Worm (Caenorhabditis elegans): ENCODE data around the gene cct-5.
A peak's percentile ranks its signal among the peaks of the same experiment; 100 is the strongest.

DNA sequence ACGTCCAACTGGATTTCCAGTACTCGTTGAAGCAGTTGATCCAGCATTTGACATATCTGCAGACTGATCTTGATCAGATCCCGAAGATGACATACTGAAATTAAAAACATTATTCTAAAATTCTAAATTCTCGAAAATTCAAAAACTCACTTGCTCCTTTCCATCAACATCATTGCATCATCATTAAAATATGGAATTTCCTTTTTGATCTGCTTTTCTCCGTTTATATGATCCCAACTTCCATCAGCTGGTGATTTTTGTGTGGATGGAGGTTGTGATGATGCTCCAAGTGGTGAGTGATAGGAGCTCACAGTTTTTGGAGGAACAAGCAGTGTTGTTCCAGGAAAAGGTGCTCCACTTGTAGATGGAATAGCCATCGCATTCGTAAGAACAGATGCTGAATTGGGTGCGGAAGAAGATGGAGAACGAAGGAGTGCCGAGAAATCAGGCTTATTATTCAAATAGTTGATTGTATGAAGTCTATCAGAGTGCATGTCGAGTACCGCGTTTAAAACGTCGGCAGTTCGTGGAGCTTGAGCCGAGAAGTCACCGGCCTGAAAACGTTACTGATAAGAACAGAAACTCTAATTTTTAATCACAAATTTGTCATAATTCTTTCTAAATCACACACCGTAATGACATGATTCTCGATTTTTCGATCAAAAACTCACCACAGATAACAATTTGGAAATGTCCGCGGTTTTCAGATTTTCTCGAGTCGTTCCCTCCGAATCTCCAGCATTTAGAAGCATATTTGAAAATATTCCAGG lies 14.7 kb downstream of the cct-5 start:
- TF ChIP-seq sea-2 (GFP tag; optimal IDR thresholded peaks at IDR 0.05) (no peak), pha-4 (tag; optimal IDR thresholded peaks at IDR 0.05) (no peak), nhr-77 (tag; optimal IDR thresholded peaks at IDR 0.05) (no peak), nhr-11 (tag; optimal IDR thresholded peaks at IDR 0.05) (no peak), daf-12 (tag; optimal IDR thresholded peaks at IDR 0.05) (no peak), zag-1 (tag; optimal IDR thresholded peaks at IDR 0.05) (no peak), nhr-237 (tag; optimal IDR thresholded peaks at IDR 0.05) (no peak), elt-2 (tag; optimal IDR thresholded peaks at IDR 0.05) (peak; percentile 82), snpc-4 (tag; optimal IDR thresholded peaks at IDR 0.05) (no peak), egl-5 (tag; optimal IDR thresholded peaks at IDR 0.05) (no peak), egl-27 (tag; optimal IDR thresholded peaks at IDR 0.05) (no peak)

Data from whole organism, L3 larva.